Fruit fly (Drosophila melanogaster) whole organism, prepupa: ENCODE results near the gene uncNacbeta.
A peak's percentile ranks its signal among the peaks of the same experiment; 100 is the strongest.

Experiments
- Blimp-1 ChIP-seq: fragments of 200-800 bp; sonication (Bioruptor generic); optimal IDR thresholded peaks from 3 replicates; lab custom pipeline; 2017; ENCODE audit warnings: missing biosample characterization, missing genetic modification characterization, mild to moderate bottlenecking, moderate library complexity, missing genetic modification reagents
- CG11294 ChIP-seq: fragments of 200-800 bp; sonication (Bioruptor generic); IDR thresholded peaks from 2 replicates; pipeline ENCODE4 v1.3.6; 2022; ENCODE audit warnings: missing biosample characterization, missing genetic modification characterization
- CG11902 ChIP-seq: fragments of 200-800 bp; sonication (Bioruptor generic); optimal IDR thresholded peaks from 3 replicates; lab custom pipeline; 2016; ENCODE audit warnings: missing biosample characterization, missing genetic modification characterization
- CG4318 ChIP-seq: fragments of 200-800 bp; sonication (Bioruptor generic); optimal IDR thresholded peaks from 3 replicates; lab custom pipeline; 2017; ENCODE audit warnings: missing biosample characterization, mild to moderate bottlenecking, missing genetic modification characterization
- CG6808 ChIP-seq: fragments of 200-800 bp; sonication (Bioruptor generic); optimal IDR thresholded peaks from 3 replicates; lab custom pipeline; 2017; ENCODE audit warnings: missing biosample characterization, missing genetic modification characterization, mild to moderate bottlenecking, moderate library complexity, missing genetic modification reagents
- CG6854 ChIP-seq: fragments of 200-800 bp; sonication (Bioruptor generic); optimal IDR thresholded peaks from 2 replicates; lab custom pipeline; 2017; ENCODE audit warnings: missing biosample characterization, mild to moderate bottlenecking, missing genetic modification characterization
- Eip75B ChIP-seq: fragments of 200-800 bp; sonication (Bioruptor generic); optimal IDR thresholded peaks from 3 replicates; lab custom pipeline; 2016; ENCODE audit warnings: missing biosample characterization, missing genetic modification characterization
- Ets96B ChIP-seq: fragments of 200-800 bp; optimal IDR thresholded peaks from 2 replicates; lab custom pipeline; 2019; ENCODE audit warnings: missing biosample characterization, mild to moderate bottlenecking, missing genetic modification characterization, moderate library complexity
- Gug ChIP-seq: fragments of 200-800 bp; sonication (Bioruptor generic); IDR thresholded peaks from 2 replicates; pipeline ENCODE4 v1.3.6; 2022; ENCODE audit warnings: missing biosample characterization, missing genetic modification characterization
- Hr4 ChIP-seq: fragments of 200-800 bp; sonication (Bioruptor generic); optimal IDR thresholded peaks from 3 replicates; lab custom pipeline; 2016; ENCODE audit warnings: missing biosample characterization, missing genetic modification characterization
- Lpt ChIP-seq: fragments of 200-800 bp; sonication (Bioruptor generic); optimal IDR thresholded peaks from 3 replicates; lab custom pipeline; 2016; ENCODE audit warnings: missing biosample characterization, missing genetic modification characterization
- Smox ChIP-seq: fragments of 200-800 bp; sonication (Bioruptor generic); optimal IDR thresholded peaks from 3 replicates; lab custom pipeline; 2016; ENCODE audit warnings: missing biosample characterization, missing genetic modification characterization
- Sox102F ChIP-seq: fragments of 200-800 bp; sonication (Bioruptor generic); optimal IDR thresholded peaks from 2 replicates; lab custom pipeline; 2016; ENCODE audit warnings: missing biosample characterization, mild to moderate bottlenecking, missing genetic modification characterization
- vri ChIP-seq: fragments of 200-800 bp; sonication (Bioruptor generic); optimal IDR thresholded peaks from 3 replicates; lab custom pipeline; 2016; ENCODE audit warnings: missing biosample characterization, mild to moderate bottlenecking, missing genetic modification characterization

- peak; percentile 47 for TF ChIP-seq Eip75B (GFP tag; lab: Kevin White, UChicago)
- no peak for TF ChIP-seq Hr4 (GFP tag; lab: Kevin White, UChicago)
- peak; percentile 13 for TF ChIP-seq CG11902 (GFP tag; lab: Kevin White, UChicago)
- no peak for TF ChIP-seq Gug (GFP tag; lab: Robert Waterston, UW)
- TF ChIP-seq Ets96B: peak; percentile 43
- no peak for TF ChIP-seq CG11294 (GFP tag; lab: Robert Waterston, UW)
- peak; percentile 10 for TF ChIP-seq Blimp-1 (GFP tag; lab: Kevin White, UChicago)
- TF ChIP-seq Lpt (GFP tag; lab: Kevin White, UChicago): no peak
- peak; percentile 49 for TF ChIP-seq Sox102F (GFP tag; lab: Kevin White, UChicago)
- TF ChIP-seq CG6854 (GFP tag; lab: Kevin White, UChicago): no peak
- no peak for TF ChIP-seq CG4318
- TF ChIP-seq Smox (GFP tag; lab: Kevin White, UChicago): peak; percentile 44
- no peak for TF ChIP-seq CG6808 (GFP tag; lab: Kevin White, UChicago)
- no peak for TF ChIP-seq vri (GFP tag; lab: Kevin White, UChicago)
Measured at dm6 chr2L:517911-518619, 45.6 kb downstream of the uncNacbeta start.
